In the genomic region with DNA sequence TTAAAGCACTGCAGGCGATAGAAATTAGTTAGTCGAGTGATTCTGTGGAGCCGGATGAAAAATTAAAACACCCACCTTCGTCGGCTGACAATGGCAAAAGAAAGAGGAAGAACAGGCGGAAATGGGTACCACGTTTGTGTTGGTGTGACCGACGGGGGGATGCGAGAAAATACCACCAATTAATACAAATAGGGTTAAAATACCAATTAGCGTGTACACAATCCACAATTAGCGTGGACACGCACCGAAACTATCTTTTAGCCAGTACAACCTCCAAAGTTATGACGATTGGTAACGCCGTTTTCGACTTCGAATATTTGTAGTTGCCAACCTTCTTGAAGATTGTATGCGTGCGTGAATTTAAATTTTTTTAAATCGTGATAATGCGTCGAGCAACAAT, we compare ENCODE assay signal across 1 fruit fly cellular context.
TF ChIP-seq lines count a peak whose summit lies in the region.

Gene RpL30 (minus strand): TSS at position 177 of the 400 bp plus-strand sequence.

TF ChIP-seq in whole organism, embryonic, 481 proteins besides CTCF, POLR2A, EP300 and RAD21 (continued from another document):
- TF ChIP-seq CG4707 (GFP tag; optimal IDR thresholded peaks at IDR 0.05; lab: Kevin White, UChicago): peak; percentile 94
- peak; percentile 79 for TF ChIP-seq CG4617 (GFP tag; optimal IDR thresholded peaks at IDR 0.05; lab: Kevin White, UChicago; ENCODE audit: borderline replicate concordance)
- TF ChIP-seq bowl (GFP tag; IDR thresholded peaks at IDR 0.05; lab: Robert Waterston, UW): peak; percentile 71
- peak; percentile 83 for TF ChIP-seq CG4424 (GFP tag; optimal IDR thresholded peaks at IDR 0.05; lab: Kevin White, UChicago)
- peak; percentile 80 for TF ChIP-seq HLH3B (GFP tag; IDR thresholded peaks at IDR 0.05; lab: Robert Waterston, UW)
- peak; percentile 90 for TF ChIP-seq seq (GFP tag; IDR thresholded peaks at IDR 0.05; lab: Robert Waterston, UW)
- TF ChIP-seq CG16813 (GFP tag; IDR thresholded peaks at IDR 0.05; lab: Robert Waterston, UW; ENCODE audit: partially characterized antibody): peak; percentile 54; the same call in 2 of the 3 replicates
- TF ChIP-seq so (GFP tag; IDR thresholded peaks at IDR 0.05; lab: Robert Waterston, UW): peak; percentile 92
- TF ChIP-seq pum (GFP tag; optimal IDR thresholded peaks at IDR 0.05; lab: Kevin White, UChicago): peak; percentile 80
- peak; percentile 72 for TF ChIP-seq CG6272 (GFP tag; IDR thresholded peaks at IDR 0.05; lab: Robert Waterston, UW)
- peak; percentile 89 for TF ChIP-seq sug (tag; optimal IDR thresholded peaks at IDR 0.05; lab: Kevin White, UChicago)
- TF ChIP-seq amos (GFP tag; IDR thresholded peaks at IDR 0.05; lab: Robert Waterston, UW; ENCODE audit: partially characterized antibody): peak; percentile 69
